Worm (Caenorhabditis elegans): ENCODE data around the gene ZK1058.3.

Gene ZK1058.3

ce11 chrIII:3874895-3875294 lies 43.8 kb upstream of the ZK1058.3 start:
- TF ChIP-seq elt-2 (tag; optimal IDR thresholded peaks at IDR 0.05) = peak; percentile 45
- TF ChIP-seq pha-4 (tag; optimal IDR thresholded peaks at IDR 0.05) = peak; percentile 34
- TF ChIP-seq elt-3 (tag; optimal IDR thresholded peaks at IDR 0.05) = no peak

ce11 chrIII:3875608-3876007 lies 43.1 kb upstream of the ZK1058.3 start:
- no peak for TF ChIP-seq nhr-12 (tag; optimal IDR thresholded peaks at IDR 0.05)
- TF ChIP-seq nhr-23 (tag; optimal IDR thresholded peaks at IDR 0.05) = peak; percentile 43
- no peak for TF ChIP-seq ceh-9 (tag; optimal IDR thresholded peaks at IDR 0.05)
- peak; percentile 58 for TF ChIP-seq elt-2 (tag; optimal IDR thresholded peaks at IDR 0.05)
- no peak for TF ChIP-seq nhr-77 (tag; optimal IDR thresholded peaks at IDR 0.05)
- TF ChIP-seq nhr-237 (tag; optimal IDR thresholded peaks at IDR 0.05) = no peak
- TF ChIP-seq sea-2 (GFP tag; optimal IDR thresholded peaks at IDR 0.05) = no peak
- peak; percentile 53 for TF ChIP-seq nhr-43 (tag; optimal IDR thresholded peaks at IDR 0.05; ENCODE audit: poor library complexity, severe bottlenecking)
- TF ChIP-seq egl-5 (tag; optimal IDR thresholded peaks at IDR 0.05) = peak; percentile 56
- TF ChIP-seq nhr-25 (tag; optimal IDR thresholded peaks at IDR 0.05) = peak; percentile 69
- TF ChIP-seq fos-1 (tag; optimal IDR thresholded peaks at IDR 0.05) = no peak
- peak; percentile 55 for TF ChIP-seq pha-4 (tag; optimal IDR thresholded peaks at IDR 0.05)
- no peak for TF ChIP-seq aly-2 (tag; optimal IDR thresholded peaks at IDR 0.05)

DNA sequence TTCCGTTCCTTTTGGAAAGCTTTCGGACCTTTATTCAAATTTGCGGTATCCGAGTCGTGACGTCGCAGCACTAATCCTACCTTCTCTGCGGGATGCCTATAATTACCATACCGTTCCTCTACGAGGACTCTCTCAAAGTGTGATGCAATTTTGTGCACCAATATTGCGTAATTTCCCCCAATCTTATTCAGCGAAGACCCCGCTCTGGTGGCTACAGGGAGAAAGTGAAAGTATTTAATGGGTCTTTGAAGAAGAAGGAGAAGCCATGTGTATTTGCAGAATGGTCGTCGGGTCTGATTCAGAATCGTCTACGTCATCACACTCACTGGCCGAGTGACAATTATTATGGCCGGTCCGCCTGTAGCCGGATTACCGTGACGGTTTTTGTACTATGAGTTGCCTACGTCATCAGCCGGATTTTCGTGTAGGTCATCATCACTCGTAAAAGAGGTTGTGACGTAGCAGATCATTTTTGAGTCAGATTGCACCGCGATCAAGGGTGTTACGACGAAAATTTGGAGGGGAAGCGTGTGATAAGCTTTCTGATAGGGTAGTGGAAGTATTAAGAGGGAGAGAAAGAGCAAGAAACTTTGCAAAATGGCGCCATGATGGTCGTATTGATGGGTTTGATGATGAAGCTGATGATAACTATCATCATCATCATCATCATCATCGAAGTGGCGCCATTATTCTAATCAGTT lies 42.3 kb upstream of the ZK1058.3 start:
- TF ChIP-seq elt-2 (tag; optimal IDR thresholded peaks at IDR 0.05) = peak; percentile 61
- TF ChIP-seq unc-62 (GFP tag; optimal IDR thresholded peaks at IDR 0.05) = no peak
- peak; percentile 60 for TF ChIP-seq pqm-1 (tag; optimal IDR thresholded peaks at IDR 0.05)
- no peak for TF ChIP-seq lin-15B (tag; optimal IDR thresholded peaks at IDR 0.05)
- no peak for TF ChIP-seq jun-1 (tag; optimal IDR thresholded peaks at IDR 0.05)
- no peak for TF ChIP-seq unc-39 (tag; optimal IDR thresholded peaks at IDR 0.05)
- TF ChIP-seq snpc-4 (tag; optimal IDR thresholded peaks at IDR 0.05) = no peak
- TF ChIP-seq fos-1 (tag; optimal IDR thresholded peaks at IDR 0.05) = no peak
- no peak for TF ChIP-seq egl-27 (tag; optimal IDR thresholded peaks at IDR 0.05)
- TF ChIP-seq elt-1 (tag; optimal IDR thresholded peaks at IDR 0.05) = no peak
- TF ChIP-seq nhr-25 (tag; optimal IDR thresholded peaks at IDR 0.05) = peak; percentile 47

ce11 chrIII:3878986-3879756 lies 39.5 kb upstream of the ZK1058.3 start:
- TF ChIP-seq jun-1 (tag; optimal IDR thresholded peaks at IDR 0.05) = no peak
- TF ChIP-seq ceh-9 (tag; optimal IDR thresholded peaks at IDR 0.05) = no peak
- TF ChIP-seq ztf-4 (tag; optimal IDR thresholded peaks at IDR 0.05) = no peak
- TF ChIP-seq pha-4 (tag; optimal IDR thresholded peaks at IDR 0.05) = peak; percentile 26
- TF ChIP-seq ceh-16 (tag; optimal IDR thresholded peaks at IDR 0.05) = no peak

DNA sequence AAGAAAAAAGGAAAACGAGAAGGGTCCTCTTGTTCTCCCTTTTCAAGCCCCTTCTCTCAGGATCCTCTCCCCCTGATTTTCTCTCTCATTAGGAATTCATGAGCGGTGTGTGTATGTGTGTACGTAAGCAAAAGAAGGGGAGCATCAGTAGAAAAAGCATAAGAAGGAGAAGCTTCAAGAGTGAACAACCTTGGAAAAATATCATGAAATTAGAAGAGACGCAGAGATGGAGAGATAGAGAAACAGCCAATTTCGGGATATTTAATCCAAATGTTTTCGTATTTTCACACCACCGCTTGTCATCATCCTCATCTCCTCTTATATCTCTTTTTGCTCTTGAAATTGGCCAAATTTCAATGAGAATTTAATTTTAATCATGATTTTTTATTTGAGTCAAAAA lies 35.5 kb upstream of the ZK1058.3 start:
- no peak for TF ChIP-seq sea-2 (GFP tag; optimal IDR thresholded peaks at IDR 0.05)
- TF ChIP-seq lsy-12 (tag; optimal IDR thresholded peaks at IDR 0.05) = no peak
- no peak for TF ChIP-seq pqm-1 (tag; optimal IDR thresholded peaks at IDR 0.05)
- TF ChIP-seq ama-1 (optimal IDR thresholded peaks at IDR 0.05) = no peak

DNA sequence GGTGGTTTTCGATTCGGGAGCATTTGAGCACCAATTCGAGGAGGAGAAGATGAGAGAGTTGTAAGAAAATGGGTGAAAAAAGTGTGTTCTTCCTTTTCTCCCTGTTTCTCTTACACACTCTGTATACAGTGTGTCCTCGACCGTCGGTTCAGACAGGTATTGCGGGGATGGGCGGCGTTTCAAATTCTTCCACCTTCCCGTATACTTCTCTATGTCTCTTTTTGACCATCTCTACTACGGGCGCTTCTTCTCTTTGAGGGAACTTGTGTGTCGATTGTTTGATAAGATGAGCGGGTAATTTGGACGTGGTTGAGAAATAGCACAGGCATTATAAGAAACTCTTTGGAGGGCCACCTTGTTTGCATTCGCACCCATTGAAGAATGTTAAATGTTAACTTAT lies 31.1 kb upstream of the ZK1058.3 start:
- TF ChIP-seq lsy-12 (tag; optimal IDR thresholded peaks at IDR 0.05) = no peak
- TF ChIP-seq nhr-43 (tag; optimal IDR thresholded peaks at IDR 0.05; ENCODE audit: poor library complexity, severe bottlenecking) = no peak
- no peak for TF ChIP-seq unc-62 (GFP tag; optimal IDR thresholded peaks at IDR 0.05)
- TF ChIP-seq nfya-1 (tag; optimal IDR thresholded peaks at IDR 0.05; ENCODE audit: insufficient read depth) = peak; percentile 35
- no peak for TF ChIP-seq sea-2 (GFP tag; optimal IDR thresholded peaks at IDR 0.05)
- TF ChIP-seq ztf-11 (tag; optimal IDR thresholded peaks at IDR 0.05) = no peak
- peak; percentile 53 for TF ChIP-seq nhr-25 (tag; optimal IDR thresholded peaks at IDR 0.05)
- TF ChIP-seq nhr-11 (tag; optimal IDR thresholded peaks at IDR 0.05) = no peak
- TF ChIP-seq nhr-67 (tag; optimal IDR thresholded peaks at IDR 0.05) = no peak
- no peak for TF ChIP-seq nhr-76 (tag; optimal IDR thresholded peaks at IDR 0.05)
- TF ChIP-seq egl-5 (tag; optimal IDR thresholded peaks at IDR 0.05) = no peak
- peak; percentile 43 for TF ChIP-seq nhr-23 (tag; optimal IDR thresholded peaks at IDR 0.05)
- peak; percentile 38 for TF ChIP-seq pqm-1 (tag; optimal IDR thresholded peaks at IDR 0.05)
- TF ChIP-seq egl-27 (tag; optimal IDR thresholded peaks at IDR 0.05) = no peak
- no peak for TF ChIP-seq eor-1 (tag; optimal IDR thresholded peaks at IDR 0.05)
- no peak for TF ChIP-seq daf-12 (tag; optimal IDR thresholded peaks at IDR 0.05)
- no peak for TF ChIP-seq ztf-4 (tag; optimal IDR thresholded peaks at IDR 0.05)
- no peak for TF ChIP-seq ceh-16 (tag; optimal IDR thresholded peaks at IDR 0.05)
- no peak for TF ChIP-seq tbx-2 (tag; optimal IDR thresholded peaks at IDR 0.05)
- no peak for TF ChIP-seq nhr-237 (tag; optimal IDR thresholded peaks at IDR 0.05)
- no peak for TF ChIP-seq ceh-28 (tag; optimal IDR thresholded peaks at IDR 0.05)
- TF ChIP-seq pha-4 (tag; optimal IDR thresholded peaks at IDR 0.05) = peak; percentile 79
- TF ChIP-seq elt-1 (tag; optimal IDR thresholded peaks at IDR 0.05) = no peak
- TF ChIP-seq elt-2 (tag; optimal IDR thresholded peaks at IDR 0.05) = peak; percentile 66
- TF ChIP-seq nhr-77 (tag; optimal IDR thresholded peaks at IDR 0.05) = no peak
- TF ChIP-seq nhr-28 (tag; optimal IDR thresholded peaks at IDR 0.05) = no peak
- no peak for TF ChIP-seq zag-1 (tag; optimal IDR thresholded peaks at IDR 0.05)
- no peak for TF ChIP-seq fkh-10 (GFP tag; optimal IDR thresholded peaks at IDR 0.05)
- no peak for TF ChIP-seq fos-1 (tag; optimal IDR thresholded peaks at IDR 0.05)
